Worm (Caenorhabditis elegans) whole organism, midembryonic: ENCODE results near the gene ech-3.

ENCODE experiments used
- T22C8.4 ChIP-seq: fragments of 200-800 bp; sonication (Bioruptor generic); IDR thresholded peaks from 2 replicates; pipeline ENCODE4 v1.3.6; 2022; ENCODE audit warnings: missing genetic modification characterization, missing compliant biosample characterization
- cog-1 ChIP-seq: sonication (generic microtip); optimal IDR thresholded peaks from 2 replicates; lab custom pipeline; 2016; ENCODE audit warnings: missing genetic modification characterization, missing compliant biosample characterization
- flt-1 ChIP-seq: fragments of 200-800 bp; sonication (Bioruptor generic); IDR thresholded peaks from 2 replicates; pipeline ENCODE4 v1.3.6; 2022; ENCODE audit warnings: missing genetic modification characterization, missing compliant biosample characterization
- klf-2 ChIP-seq: fragments of 200-800 bp; sonication (Bioruptor generic); conservative IDR thresholded peaks from 2 replicates; pipeline ENCODE4 v1.3.6; 2022; ENCODE audit warnings: missing genetic modification reagents, missing genetic modification characterization, missing compliant biosample characterization
- med-1 ChIP-seq: sonication (generic microtip); optimal IDR thresholded peaks from 2 replicates; lab custom pipeline; 2017; ENCODE audit warnings: missing genetic modification characterization, mild to moderate bottlenecking, missing compliant biosample characterization, antibody characterized with exemption, missing genetic modification reagents; ENCODE audit not compliant: insufficient read depth
- tab-1 ChIP-seq: fragments of 200-800 bp; sonication (Bioruptor generic); IDR thresholded peaks from 2 replicates; pipeline ENCODE4 v1.3.6; 2022; ENCODE audit warnings: missing genetic modification characterization, missing compliant biosample characterization
- ztf-23 ChIP-seq: fragments of 200-800 bp; sonication (Bioruptor generic); IDR thresholded peaks from 2 replicates; pipeline ENCODE4 v1.3.6; 2022; ENCODE audit warnings: missing genetic modification reagents, missing genetic modification characterization, missing compliant biosample characterization
- ztf-29 ChIP-seq: fragments of 200-800 bp; sonication (Bioruptor generic); IDR thresholded peaks from 2 replicates; pipeline ENCODE4 v1.3.6; 2022; ENCODE audit warnings: missing genetic modification reagents, missing genetic modification characterization, missing compliant biosample characterization

DNA sequence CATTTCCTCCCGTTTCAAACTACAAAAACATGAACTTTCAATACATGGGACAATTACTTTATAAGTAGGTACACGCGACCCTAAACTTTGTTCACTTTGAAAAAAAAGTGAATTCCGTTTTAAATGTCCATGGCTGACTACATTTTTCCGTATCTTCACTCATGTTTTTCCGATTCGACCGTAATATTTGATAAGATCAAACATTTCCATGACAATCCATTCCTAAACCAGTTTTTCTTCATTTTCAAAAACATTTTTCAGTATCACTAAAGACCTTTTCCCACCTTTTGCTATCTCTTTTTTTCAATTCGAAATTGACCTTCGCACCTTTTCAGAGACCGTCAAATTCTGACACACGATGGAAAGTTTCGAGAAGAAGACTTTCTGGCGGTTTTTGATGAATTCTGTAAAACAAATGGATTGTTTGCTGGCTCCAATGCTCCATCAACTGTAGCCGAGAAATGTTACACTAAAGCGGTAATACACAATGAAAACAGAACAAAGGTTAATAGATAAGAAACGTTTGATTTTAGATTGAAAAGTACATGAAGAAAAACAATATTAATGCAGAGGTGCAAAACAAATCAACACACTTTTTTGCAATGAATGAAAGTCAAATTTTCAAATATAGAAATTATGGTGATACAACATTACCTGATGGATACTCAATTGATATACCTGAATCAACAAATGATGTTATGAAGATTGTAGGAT lies 5.6 kb downstream of the ech-3 start:
- no peak for TF ChIP-seq T22C8.4
- TF ChIP-seq med-1 = no peak
- TF ChIP-seq tab-1 (GFP tag; lab: Robert Waterston, UW) = no peak
- no peak for TF ChIP-seq flt-1 (GFP tag; lab: Robert Waterston, UW)
- TF ChIP-seq cog-1 (tag; lab: Kevin White, UChicago) = no peak
- no peak for TF ChIP-seq ztf-23 (GFP tag; lab: Robert Waterston, UW)
- TF ChIP-seq klf-2 = no peak
- no peak for TF ChIP-seq ztf-29 (GFP tag; lab: Robert Waterston, UW)
